Fruit fly (Drosophila melanogaster): ENCODE data around the gene del.

DNA sequence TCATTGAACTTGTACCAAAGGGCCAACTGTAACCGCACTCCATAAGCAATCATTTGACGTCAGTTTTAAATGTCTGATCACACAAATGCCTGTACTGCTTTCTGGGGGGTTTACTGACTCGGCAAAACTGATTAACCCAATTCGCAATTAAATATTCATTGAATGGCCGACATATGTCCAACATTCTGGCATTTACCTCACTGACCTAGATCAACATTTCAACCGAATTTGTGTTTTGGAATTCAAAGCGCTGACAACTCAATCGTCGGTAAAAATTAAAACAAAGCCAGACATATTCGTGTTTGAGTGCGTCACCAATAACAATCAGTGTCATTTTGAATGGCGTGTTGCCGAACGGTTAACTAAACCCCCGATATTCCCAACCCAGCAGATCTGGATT lies 32.7 kb downstream of the del start:
- no peak for TF ChIP-seq sr (GFP tag; IDR thresholded peaks at IDR 0.05)
- no peak for TF ChIP-seq dmrt11E (tag; optimal IDR thresholded peaks at IDR 0.05)
- no peak for TF ChIP-seq unc-4 (GFP tag; IDR thresholded peaks at IDR 0.05; ENCODE audit: partially characterized antibody)
